Worm (Caenorhabditis elegans) whole organism, late embryonic: ENCODE results near the gene F25A2.1.

Source experiments
- ceh-34 ChIP-seq: sonication (generic microtip); optimal IDR thresholded peaks from 2 replicates; lab custom pipeline; 2016; ENCODE audit warnings: mild to moderate bottlenecking, missing genetic modification characterization, missing compliant biosample characterization
- hlh-8 ChIP-seq: sonication (generic microtip); optimal IDR thresholded peaks from 2 replicates; lab custom pipeline; 2016; ENCODE audit warnings: missing genotype, missing genetic modification characterization, missing compliant biosample characterization
- pha-4 ChIP-seq: fragments of 150-350 bp; optimal IDR thresholded peaks from 2 replicates; lab custom pipeline; 2018; ENCODE audit warnings: missing biosample characterization, missing genetic modification reagents, missing genetic modification characterization

DNA sequence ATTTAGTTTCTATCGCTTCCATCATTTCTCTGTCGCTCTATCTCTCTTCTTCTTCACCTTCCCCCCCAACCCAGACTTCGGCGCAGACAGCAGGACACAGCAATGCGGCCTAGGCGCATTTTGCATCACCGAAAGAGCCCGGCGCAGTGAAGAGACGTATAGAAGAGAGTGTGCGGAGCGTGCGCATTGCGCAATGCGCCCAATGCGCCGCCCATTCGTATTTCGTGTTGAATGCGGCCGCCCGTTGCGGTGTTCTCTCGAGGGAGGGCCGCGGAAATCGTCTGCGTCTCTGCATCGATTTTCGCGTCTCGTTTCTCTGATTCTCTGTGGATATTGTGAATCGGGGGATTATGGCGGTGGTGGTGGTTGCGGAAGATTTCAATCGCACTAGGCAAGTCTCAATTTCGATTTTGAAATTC lies 28.0 kb upstream of the F25A2.1 start:
- TF ChIP-seq ceh-34 (tag; lab: Kevin White, UChicago) (peak; percentile 99), pha-4 (tag; lab: Kevin White, UChicago) (no peak), hlh-8 (peak; percentile 54)
